Fruit fly (Drosophila melanogaster): Measurements from ENCODE around the gene CG14551.

- no peak for TF ChIP-seq CG10267 (tag; optimal IDR thresholded peaks at IDR 0.05)
- TF ChIP-seq scrt (GFP tag; optimal IDR thresholded peaks at IDR 0.05): no peak
- TF ChIP-seq HLH3B (GFP tag; IDR thresholded peaks at IDR 0.05): no peak
- TF ChIP-seq CG18476 (GFP tag; optimal IDR thresholded peaks at IDR 0.05): no peak
- TF ChIP-seq lov (optimal IDR thresholded peaks at IDR 0.05): no peak
- no peak for TF ChIP-seq lov (GFP tag; IDR thresholded peaks at IDR 0.05)
- TF ChIP-seq CG7357 (GFP tag; IDR thresholded peaks at IDR 0.05): no peak
- TF ChIP-seq ab (GFP tag; optimal IDR thresholded peaks at IDR 0.05): no peak
- no peak for TF ChIP-seq Dfd (GFP tag; optimal IDR thresholded peaks at IDR 0.05)
- no peak for TF ChIP-seq Hey (tag; optimal IDR thresholded peaks at IDR 0.05)
- TF ChIP-seq CG31441 (GFP tag; IDR thresholded peaks at IDR 0.05): no peak
- no peak for TF ChIP-seq Ravus (GFP tag; IDR thresholded peaks at IDR 0.05)
- TF ChIP-seq Eip74EF (GFP tag; optimal IDR thresholded peaks at IDR 0.05): no peak
These were observed 27.5 kb downstream of the CG14551 start for dm6 chr3R:26035369-26035656.

Data from whole organism, embryonic.